Fruit fly (Drosophila melanogaster): ENCODE results near the gene Set8.

The Set8 gene

DNA sequence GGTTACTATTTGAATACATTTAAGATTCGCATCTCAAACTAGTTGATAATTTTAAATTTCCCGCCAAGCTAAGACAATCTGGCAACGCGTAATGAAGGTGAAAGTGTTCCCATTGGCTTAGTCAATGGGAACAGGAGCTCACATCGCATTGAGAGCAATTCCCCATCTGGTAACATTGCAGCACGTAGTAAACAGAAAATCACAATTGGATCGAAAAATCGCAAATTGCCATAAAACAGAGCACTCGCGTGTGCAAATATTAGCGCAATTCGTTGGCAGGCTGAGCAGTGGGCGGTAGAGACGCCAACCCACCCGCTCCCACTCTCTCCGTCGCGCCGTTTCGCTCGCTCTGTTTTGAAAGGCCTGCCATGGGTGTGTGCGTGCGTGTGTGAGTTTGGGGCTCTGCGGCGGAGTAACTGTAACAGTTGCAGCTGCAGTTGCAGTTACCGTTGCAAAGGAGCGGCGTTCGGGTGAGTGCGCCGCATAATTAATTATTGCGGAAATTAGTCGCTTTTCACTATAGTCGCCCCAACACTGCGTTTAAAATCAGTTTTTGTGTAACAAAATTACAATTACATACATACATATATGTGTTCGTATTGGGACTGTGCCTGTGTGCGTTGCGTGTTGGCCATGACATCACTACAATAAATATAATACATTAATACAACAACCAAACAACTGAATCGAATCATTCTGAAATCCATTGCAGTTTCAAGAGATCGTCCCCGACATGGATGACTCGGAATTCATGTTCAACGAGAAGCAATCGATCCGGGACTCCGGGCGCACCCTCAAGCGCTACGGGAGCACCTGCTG is 17.6 kb upstream of the Set8 start (continued):
- TF ChIP-seq Bgb (GFP tag; IDR thresholded peaks at IDR 0.05; ENCODE audit: partially characterized antibody) (no peak), Spps (tag; optimal IDR thresholded peaks at IDR 0.05) (no peak), hkb (optimal IDR thresholded peaks at IDR 0.05) (no peak), hkb (GFP tag; IDR thresholded peaks at IDR 0.05) (no peak), CG9817 (tag; optimal IDR thresholded peaks at IDR 0.05) (no peak), CG17612 (GFP tag; IDR thresholded peaks at IDR 0.05) (no peak), Camta (GFP tag; optimal IDR thresholded peaks at IDR 0.05) (no peak), Ssrp (tag; optimal IDR thresholded peaks at IDR 0.05) (no peak), dysf (GFP tag; IDR thresholded peaks at IDR 0.05) (no peak), CG18599 (GFP tag; optimal IDR thresholded peaks at IDR 0.05) (no peak), Blimp-1 (GFP tag; optimal IDR thresholded peaks at IDR 0.05) (peak; percentile 99), CG12744 (GFP tag; optimal IDR thresholded peaks at IDR 0.05) (no peak), chif (GFP tag; optimal IDR thresholded peaks at IDR 0.05) (no peak), chinmo (GFP tag; IDR thresholded peaks at IDR 0.05; ENCODE audit: partially characterized antibody) (0 out of 4 replicates have a peak, but pooled peaks have one; percentile 60), usp (GFP tag; optimal IDR thresholded peaks at IDR 0.05) (no peak), CG1603 (tag; optimal IDR thresholded peaks at IDR 0.05) (no peak), CG5245 (GFP tag; optimal IDR thresholded peaks at IDR 0.05) (no peak), Hey (tag; optimal IDR thresholded peaks at IDR 0.05) (no peak), CG13894 (tag; optimal IDR thresholded peaks at IDR 0.05) (no peak), CG30020 (tag; optimal IDR thresholded peaks at IDR 0.05) (no peak), CG2202 (tag; optimal IDR thresholded peaks at IDR 0.05) (no peak), CG8388 (GFP tag; optimal IDR thresholded peaks at IDR 0.05) (no peak), nerfin-1 (tag; optimal IDR thresholded peaks at IDR 0.05) (peak; percentile 31), CG14050 (GFP tag; IDR thresholded peaks at IDR 0.05) (no peak), Fer1 (GFP tag; optimal IDR thresholded peaks at IDR 0.05) (no peak), CG2199 (GFP tag; IDR thresholded peaks at IDR 0.05) (no peak), CG10274 (GFP tag; optimal IDR thresholded peaks at IDR 0.05) (no peak), Rfx (GFP tag; IDR thresholded peaks at IDR 0.05) (no peak), Dll (GFP tag; IDR thresholded peaks at IDR 0.05; ENCODE audit: partially characterized antibody) (peak; percentile 60; the same call in 1 of the 4 replicates), aop (GFP tag; IDR thresholded peaks at IDR 0.05) (no peak), hbn (GFP tag; IDR thresholded peaks at IDR 0.05; ENCODE audit: partially characterized antibody) (no peak), Sin3A (optimal IDR thresholded peaks at IDR 0.05) (peak; percentile 7), fd96Cb (tag; optimal IDR thresholded peaks at IDR 0.05) (no peak), unc-4 (GFP tag; IDR thresholded peaks at IDR 0.05; ENCODE audit: partially characterized antibody) (0 out of 2 replicates have a peak, but pooled peaks have one; percentile 26), CG1832 (GFP tag; optimal IDR thresholded peaks at IDR 0.05) (no peak), CG17359 (tag; optimal IDR thresholded peaks at IDR 0.05) (no peak), emc (GFP tag; optimal IDR thresholded peaks at IDR 0.05) (no peak), dmrt99B (tag; optimal IDR thresholded peaks at IDR 0.05) (no peak), CG13624 (GFP tag; optimal IDR thresholded peaks at IDR 0.05) (no peak), CG17328 (GFP tag; IDR thresholded peaks at IDR 0.05) (no peak), CG3995 (GFP tag; optimal IDR thresholded peaks at IDR 0.05) (peak; percentile 67), BEAF-32 (GFP tag; optimal IDR thresholded peaks at IDR 0.05) (peak; percentile 29), dmrt11E (tag; optimal IDR thresholded peaks at IDR 0.05) (no peak), kni (GFP tag; optimal IDR thresholded peaks at IDR 0.05) (peak; percentile 94), Chrac-16 (GFP tag; optimal IDR thresholded peaks at IDR 0.05) (no peak), zfh2 (GFP tag; optimal IDR thresholded peaks at IDR 0.05) (no peak), lab (GFP tag; optimal IDR thresholded peaks at IDR 0.05) (no peak), Lpt (GFP tag; optimal IDR thresholded peaks at IDR 0.05) (no peak), CG14965 (GFP tag; optimal IDR thresholded peaks at IDR 0.05; ENCODE audit: borderline replicate concordance) (no peak)

Data from whole organism, embryonic.